Fruit fly (Drosophila melanogaster): ENCODE measurements around the gene CG43993.

DNA sequence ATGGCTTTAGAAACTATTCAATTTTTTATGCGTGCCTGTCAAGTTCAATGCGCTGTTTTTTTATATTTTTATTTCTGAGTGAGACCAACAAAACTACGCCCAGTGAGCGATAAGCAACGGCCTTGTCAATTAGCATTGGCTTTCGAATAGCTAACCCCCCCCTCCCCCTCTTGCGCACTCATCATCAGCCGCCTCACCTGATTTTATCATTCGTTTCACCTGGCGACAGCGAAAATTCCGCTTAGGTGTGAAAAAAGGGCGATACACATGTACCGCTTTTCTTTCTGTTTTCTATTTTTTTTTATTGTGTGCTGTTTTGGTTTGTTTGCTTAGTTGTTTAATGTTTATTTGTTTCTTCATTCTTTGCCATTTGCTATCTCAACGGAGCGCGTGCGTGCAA is 42.6 kb downstream of the CG43993 start:
- TF ChIP-seq psq (optimal IDR thresholded peaks at IDR 0.05): no peak
- TF ChIP-seq pan (optimal IDR thresholded peaks at IDR 0.05): no peak
- no peak for TF ChIP-seq CG8478 (optimal IDR thresholded peaks at IDR 0.05)
- TF ChIP-seq usp (GFP tag; optimal IDR thresholded peaks at IDR 0.05): no peak
